Worm (Caenorhabditis elegans): ENCODE results near the gene T22F7.3.

- TF ChIP-seq pha-4 (tag; optimal IDR thresholded peaks at IDR 0.05) (no peak), repo-1 (tag; optimal IDR thresholded peaks at IDR 0.05) (no peak), ztf-3 (GFP tag; optimal IDR thresholded peaks at IDR 0.05) (no peak), snpc-3.4 (tag; optimal IDR thresholded peaks at IDR 0.05) (peak; percentile 19), lin-35 (GFP tag; optimal IDR thresholded peaks at IDR 0.05) (no peak), nfya-1 (tag; optimal IDR thresholded peaks at IDR 0.05; ENCODE audit: borderline replicate concordance, insufficient read depth) (no peak)
Observed at ce11 chrIII:558832-559231, 35.0 kb upstream of the T22F7.3 start.
